Worm (Caenorhabditis elegans): ENCODE results near the gene chil-19.
"Not testable (repeated sequence)": the region's sequence is repeated elsewhere in the genome, so short reads cannot be mapped to it uniquely, and the experiment has no call there.

The chil-19 gene

DNA sequence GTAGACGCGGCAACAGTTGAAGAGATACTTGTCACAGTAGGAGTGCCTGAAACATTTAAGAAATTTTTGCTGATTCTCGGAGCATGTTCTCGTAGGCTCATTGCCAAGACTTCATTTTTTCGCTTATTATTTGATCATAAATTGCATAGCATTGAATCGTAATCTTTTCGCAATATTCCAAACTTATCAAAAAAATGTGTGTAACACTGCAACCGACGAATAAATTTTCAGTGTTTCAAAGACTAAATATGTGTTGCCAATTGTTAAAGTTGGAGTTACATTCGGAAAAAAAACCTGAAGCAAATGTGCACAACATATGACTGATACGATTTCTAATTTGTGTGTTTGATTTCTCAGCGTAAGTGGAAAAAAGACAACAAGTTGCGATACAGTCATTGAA lies 5.3 kb upstream of the chil-19 start, which contains the start of gene R09D1.14:
R09D1.14 (minus strand) TSS at position 101 of the 400 bp plus-strand sequence.
- not testable (repeated sequence) for TF ChIP-seq pha-2, unc-86, ceh-2 (tag; optimal IDR thresholded peaks at IDR 0.05)

DNA sequence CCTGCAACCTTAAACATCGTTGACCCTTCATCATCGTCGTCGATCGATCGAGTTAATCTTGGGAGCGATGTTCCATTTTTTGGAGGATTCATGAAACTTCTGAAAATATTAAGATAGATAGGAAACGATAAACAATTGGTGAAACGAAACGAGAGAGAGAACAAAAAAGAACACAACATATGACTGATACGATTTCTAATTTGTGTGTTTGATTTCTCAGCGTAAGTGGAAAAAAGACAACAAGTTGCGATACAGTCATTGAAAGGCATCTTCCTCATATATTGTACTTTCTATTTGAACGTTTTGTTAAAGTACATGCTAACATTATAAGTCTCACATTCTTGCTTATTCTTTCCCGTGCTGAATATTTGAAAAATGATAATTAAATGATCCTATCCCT lies 2.0 kb downstream of the chil-19 start, which contains the start of gene R09D1.12:
R09D1.12 (minus strand) TSS at position 101 of the 400 bp plus-strand sequence.
- TF ChIP-seq ets-4, nhr-11, ceh-22 (tag; optimal IDR thresholded peaks at IDR 0.05): not testable (repeated sequence)

DNA sequence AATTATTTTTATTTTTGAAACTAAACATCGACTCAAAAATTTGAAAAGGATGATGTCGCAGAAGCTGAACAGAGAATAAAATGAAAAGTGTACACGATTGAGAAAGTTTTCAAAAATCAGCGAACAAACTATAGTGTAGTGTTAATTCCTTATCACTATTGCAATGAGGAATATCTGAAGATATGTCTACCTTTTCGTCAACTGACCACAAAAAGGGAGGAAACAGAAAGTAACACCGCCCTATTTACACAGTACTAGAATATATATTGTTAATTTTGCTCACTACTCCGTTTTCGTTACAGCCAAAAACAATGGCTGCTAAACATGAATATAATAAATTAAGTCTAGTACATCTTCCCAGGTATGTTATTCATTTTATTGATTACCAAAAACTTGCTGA lies 6.2 kb downstream of the chil-19 start, which contains the start of gene chil-18:
chil-18 (plus strand) TSS at position 301 of the 400 bp plus-strand sequence.
- no peak for TF ChIP-seq pax-1 (tag; optimal IDR thresholded peaks at IDR 0.05)
- no peak for TF ChIP-seq unc-42 (tag; optimal IDR thresholded peaks at IDR 0.05)
- no peak for TF ChIP-seq ceh-22 (tag; optimal IDR thresholded peaks at IDR 0.05)
- no peak for TF ChIP-seq dve-1 (tag; optimal IDR thresholded peaks at IDR 0.05)
- no peak for TF ChIP-seq ceh-18 (tag; optimal IDR thresholded peaks at IDR 0.05)
- TF ChIP-seq nfya-1 (tag; optimal IDR thresholded peaks at IDR 0.05): no peak
- no peak for TF ChIP-seq T23F11.4 (GFP tag; optimal IDR thresholded peaks at IDR 0.05)
- TF ChIP-seq C08G9.2 (tag; optimal IDR thresholded peaks at IDR 0.05): no peak
- no peak for TF ChIP-seq syd-9 (tag; optimal IDR thresholded peaks at IDR 0.05)
- no peak for TF ChIP-seq F13H6.1 (tag; optimal IDR thresholded peaks at IDR 0.05)
- no peak for TF ChIP-seq lim-6 (tag; optimal IDR thresholded peaks at IDR 0.05)
- TF ChIP-seq ceh-48 (tag; optimal IDR thresholded peaks at IDR 0.05): no peak
- TF ChIP-seq fkh-10 (GFP tag; optimal IDR thresholded peaks at IDR 0.05): no peak
- TF ChIP-seq unc-55 (GFP tag; optimal IDR thresholded peaks at IDR 0.05): no peak
- TF ChIP-seq tbx-2 (tag; optimal IDR thresholded peaks at IDR 0.05): no peak

DNA sequence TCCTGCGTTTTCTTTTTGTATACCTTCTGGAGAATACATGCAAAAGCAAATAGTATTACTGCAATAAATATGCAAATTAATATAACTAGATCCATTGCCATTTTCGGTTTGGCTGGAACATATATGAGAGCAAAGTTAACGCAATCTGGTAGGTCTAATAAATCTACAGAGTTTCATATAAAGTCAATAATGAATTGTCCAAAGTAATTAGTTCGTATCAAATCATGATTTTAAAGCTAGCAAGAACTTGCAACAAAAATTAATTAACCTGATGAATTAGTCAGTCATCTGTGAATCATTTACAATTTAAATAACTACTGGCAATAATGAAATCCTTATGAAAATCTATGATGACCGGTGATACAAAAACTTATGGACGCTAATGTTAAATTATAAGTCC lies 8.8 kb downstream of the chil-19 start, which contains the start of gene R09D1.13:
R09D1.13 (minus strand) TSS at position 101 of the 400 bp plus-strand sequence.
- no peak for TF ChIP-seq tbx-2 (tag; optimal IDR thresholded peaks at IDR 0.05)
- TF ChIP-seq Y22D7AL.16 (tag; optimal IDR thresholded peaks at IDR 0.05): no peak
- no peak for TF ChIP-seq ama-1 (optimal IDR thresholded peaks at IDR 0.05)
- TF ChIP-seq gmeb-2 (tag; optimal IDR thresholded peaks at IDR 0.05): no peak
- TF ChIP-seq ceh-30 (tag; optimal IDR thresholded peaks at IDR 0.05): no peak
- no peak for TF ChIP-seq ceh-48 (tag; optimal IDR thresholded peaks at IDR 0.05)
- no peak for TF ChIP-seq F13H6.1 (tag; optimal IDR thresholded peaks at IDR 0.05)
- no peak for TF ChIP-seq madf-2 (tag; optimal IDR thresholded peaks at IDR 0.05)
- no peak for TF ChIP-seq npax-4 (tag; optimal IDR thresholded peaks at IDR 0.05)
- no peak for TF ChIP-seq lin-11 (tag; optimal IDR thresholded peaks at IDR 0.05)
- no peak for TF ChIP-seq ceh-14 (tag; optimal IDR thresholded peaks at IDR 0.05)

- TF ChIP-seq unc-42 (tag; optimal IDR thresholded peaks at IDR 0.05) (no peak), ceh-19 (GFP tag; optimal IDR thresholded peaks at IDR 0.05) (no peak), ahr-1 (tag; optimal IDR thresholded peaks at IDR 0.05) (no peak), T23F11.4 (GFP tag; optimal IDR thresholded peaks at IDR 0.05) (no peak), pqm-1 (tag; optimal IDR thresholded peaks at IDR 0.05) (no peak)
Measured at ce11 chrII:9443522-9443921, 10.7 kb downstream of the chil-19 start, which contains the start of gene chil-15. TSS of gene chil-15 (minus strand) at chrII:9443622.

ce11 chrII:9441838-9442237 lies 12.4 kb downstream of the chil-19 start, which contains the start of gene chil-16:
TSS of gene chil-16 (minus strand) at chrII:9441938.
- TF ChIP-seq ceh-6 (GFP tag; optimal IDR thresholded peaks at IDR 0.05) (no peak), pha-4 (tag; optimal IDR thresholded peaks at IDR 0.05) (no peak), madf-2 (tag; optimal IDR thresholded peaks at IDR 0.05) (no peak), ceh-34 (tag; optimal IDR thresholded peaks at IDR 0.05) (no peak), syd-9 (tag; optimal IDR thresholded peaks at IDR 0.05) (no peak), nhr-232 (tag; optimal IDR thresholded peaks at IDR 0.05) (no peak), hlh-6 (tag; optimal IDR thresholded peaks at IDR 0.05) (no peak), ztf-16 (tag; optimal IDR thresholded peaks at IDR 0.05) (no peak), ceh-24 (tag; optimal IDR thresholded peaks at IDR 0.05) (no peak), dve-1 (tag; optimal IDR thresholded peaks at IDR 0.05) (no peak), fkh-6 (tag; optimal IDR thresholded peaks at IDR 0.05) (no peak), elt-4 (tag; optimal IDR thresholded peaks at IDR 0.05) (no peak), unc-55 (GFP tag; optimal IDR thresholded peaks at IDR 0.05) (no peak), sox-4 (tag; optimal IDR thresholded peaks at IDR 0.05) (no peak), unc-3 (GFP tag; conservative IDR thresholded peaks at IDR 0.05) (no peak), unc-3 (tag; optimal IDR thresholded peaks at IDR 0.05) (no peak), gmeb-2 (tag; optimal IDR thresholded peaks at IDR 0.05) (no peak), pqm-1 (tag; optimal IDR thresholded peaks at IDR 0.05) (no peak), rnt-1 (tag; optimal IDR thresholded peaks at IDR 0.05) (no peak), ceh-45 (GFP tag; IDR thresholded peaks at IDR 0.05) (no peak)

Measured in whole organism, late embryonic.